Fruit fly (Drosophila melanogaster): ENCODE data around the gene MSAmiP.

dm6 chr3R:16893325-16893724 is 2.8 kb downstream of the MSAmiP start:
- TF ChIP-seq CG17806 (tag; optimal IDR thresholded peaks at IDR 0.05) (no peak), CG4496 (GFP tag; IDR thresholded peaks at IDR 0.05) (no peak), CG14655 (GFP tag; optimal IDR thresholded peaks at IDR 0.05) (no peak), CG15710 (tag; optimal IDR thresholded peaks at IDR 0.05) (no peak), EcR (GFP tag; optimal IDR thresholded peaks at IDR 0.05) (no peak), Ets98B (GFP tag; IDR thresholded peaks at IDR 0.05) (no peak), fd96Ca (GFP tag; IDR thresholded peaks at IDR 0.05) (no peak), Pif1A (GFP tag; optimal IDR thresholded peaks at IDR 0.05) (no peak), CG12605 (GFP tag; IDR thresholded peaks at IDR 0.05) (no peak), CG8159 (tag; optimal IDR thresholded peaks at IDR 0.05) (no peak)
